Worm (Caenorhabditis elegans) whole organism, late embryonic: ENCODE measurements around the gene F49E11.7.
A peak's percentile ranks its signal among the peaks of the same experiment; 100 is the strongest.

Experiments
- C08G9.2 ChIP-seq: sonication (generic microtip); optimal IDR thresholded peaks from 2 replicates; lab custom pipeline; 2016; ENCODE audit warnings: mild to moderate bottlenecking, missing genetic modification characterization, moderate library complexity, missing compliant biosample characterization
- C38D4.7 ChIP-seq: fragments of 200-800 bp; sonication (Bioruptor generic); optimal IDR thresholded peaks from 2 replicates; lab custom pipeline; 2018; ENCODE audit warnings: mild to moderate bottlenecking, missing genetic modification characterization, moderate library complexity, missing compliant biosample characterization
- F13H6.1 ChIP-seq: sonication (generic microtip); optimal IDR thresholded peaks from 2 replicates; lab custom pipeline; 2016; ENCODE audit warnings: missing genetic modification characterization, missing compliant biosample characterization
- K02D7.2 ChIP-seq: sonication (generic microtip); optimal IDR thresholded peaks from 2 replicates; lab custom pipeline; 2017; ENCODE audit warnings: mild to moderate bottlenecking, missing genetic modification characterization, missing compliant biosample characterization
- T23F11.4 ChIP-seq: fragments of 200-800 bp; sonication (Bioruptor generic); optimal IDR thresholded peaks from 2 replicates; lab custom pipeline; 2018; ENCODE audit warnings: mild to moderate bottlenecking, missing genetic modification characterization, missing compliant biosample characterization
- Y22D7AL.16 ChIP-seq: sonication (generic microtip); optimal IDR thresholded peaks from 2 replicates; lab custom pipeline; 2016; ENCODE audit warnings: missing genetic modification characterization, missing compliant biosample characterization
- ahr-1 ChIP-seq: sonication (generic microtip); optimal IDR thresholded peaks from 2 replicates; lab custom pipeline; 2016; ENCODE audit warnings: missing genetic modification characterization, missing compliant biosample characterization
- ceh-14 ChIP-seq: sonication (generic microtip); optimal IDR thresholded peaks from 2 replicates; lab custom pipeline; 2016; ENCODE audit warnings: missing genotype, missing genetic modification characterization, missing compliant biosample characterization
- ceh-19 ChIP-seq: fragments of 200-800 bp; sonication (Bioruptor generic); optimal IDR thresholded peaks from 2 replicates; lab custom pipeline; 2018; ENCODE audit warnings: mild to moderate bottlenecking, missing genetic modification characterization, missing compliant biosample characterization
- ceh-2 ChIP-seq: sonication (generic microtip); optimal IDR thresholded peaks from 2 replicates; lab custom pipeline; 2016; ENCODE audit warnings: missing genotype, missing genetic modification characterization, missing compliant biosample characterization
- ceh-24 ChIP-seq: sonication (generic microtip); optimal IDR thresholded peaks from 2 replicates; lab custom pipeline; 2016; ENCODE audit warnings: mild to moderate bottlenecking, missing genetic modification characterization, missing compliant biosample characterization
- ceh-30 ChIP-seq: fragments of 150-350 bp; optimal IDR thresholded peaks from 2 replicates; lab custom pipeline; 2014; ENCODE audit warnings: missing biosample characterization, missing genetic modification characterization
- ceh-31 ChIP-seq: sonication (generic microtip); optimal IDR thresholded peaks from 2 replicates; lab custom pipeline; 2016; ENCODE audit warnings: missing genetic modification characterization, missing compliant biosample characterization
- ceh-45 ChIP-seq: fragments of 200-800 bp; sonication (Bioruptor generic); IDR thresholded peaks from 2 replicates; pipeline ENCODE4 v1.3.6; 2022; ENCODE audit warnings: missing genetic modification reagents, missing genetic modification characterization, missing compliant biosample characterization
- ceh-48 ChIP-seq: sonication (generic microtip); optimal IDR thresholded peaks from 2 replicates; lab custom pipeline; 2016; ENCODE audit warnings: missing genetic modification characterization, inconsistent platforms, missing compliant biosample characterization
- ceh-6 ChIP-seq: fragments of 200-800 bp; sonication (Bioruptor generic); optimal IDR thresholded peaks from 2 replicates; lab custom pipeline; 2018; ENCODE audit warnings: mild to moderate bottlenecking, missing genetic modification characterization, missing compliant biosample characterization
- ceh-9 ChIP-seq: sonication (generic microtip); optimal IDR thresholded peaks from 2 replicates; lab custom pipeline; 2016; ENCODE audit warnings: mild to moderate bottlenecking, missing genetic modification characterization, inconsistent platforms, missing compliant biosample characterization
- elt-2 ChIP-seq: sonication (generic microtip); optimal IDR thresholded peaks from 2 replicates; lab custom pipeline; 2016; ENCODE audit warnings: missing genetic modification reagents, missing genetic modification characterization, missing compliant biosample characterization
- elt-4 ChIP-seq: sonication (generic microtip); optimal IDR thresholded peaks from 2 replicates; lab custom pipeline; 2016; ENCODE audit warnings: missing genetic modification characterization, missing compliant biosample characterization
- eyg-1 ChIP-seq: sonication (generic microtip); optimal IDR thresholded peaks from 2 replicates; lab custom pipeline; 2016; ENCODE audit warnings: missing genotype, missing genetic modification characterization, missing compliant biosample characterization
- fax-1 ChIP-seq: sonication (generic microtip); optimal IDR thresholded peaks from 2 replicates; lab custom pipeline; 2016; ENCODE audit warnings: missing genotype, missing genetic modification characterization, missing compliant biosample characterization
- fkh-10 ChIP-seq: fragments of 150-350 bp; optimal IDR thresholded peaks from 2 replicates; lab custom pipeline; 2014; ENCODE audit warnings: missing biosample characterization, missing genetic modification reagents, missing genetic modification characterization
- gmeb-2 ChIP-seq: sonication (generic microtip); optimal IDR thresholded peaks from 2 replicates; lab custom pipeline; 2016; ENCODE audit warnings: missing genetic modification characterization, inconsistent platforms, missing compliant biosample characterization
- hlh-6 ChIP-seq: sonication (generic microtip); optimal IDR thresholded peaks from 2 replicates; lab custom pipeline; 2016; ENCODE audit warnings: missing genotype, missing genetic modification characterization, missing compliant biosample characterization
- hlh-8 ChIP-seq: sonication (generic microtip); optimal IDR thresholded peaks from 2 replicates; lab custom pipeline; 2016; ENCODE audit warnings: missing genotype, missing genetic modification characterization, missing compliant biosample characterization
- lin-11 ChIP-seq: fragments of 200-800 bp; sonication (Bioruptor generic); optimal IDR thresholded peaks from 2 replicates; lab custom pipeline; 2018; ENCODE audit warnings: mild to moderate bottlenecking, missing genetic modification characterization, missing compliant biosample characterization
- mec-3 ChIP-seq: sonication (generic microtip); optimal IDR thresholded peaks from 2 replicates; lab custom pipeline; 2016; ENCODE audit warnings: borderline replicate concordance, missing genetic modification characterization, missing compliant biosample characterization
- nfya-1 ChIP-seq: sonication (generic microtip); optimal IDR thresholded peaks from 2 replicates; lab custom pipeline; 2017; ENCODE audit warnings: missing genetic modification characterization, mild to moderate bottlenecking, missing compliant biosample characterization, antibody characterized with exemption, moderate library complexity
- nhr-11 ChIP-seq: fragments of 150-350 bp; optimal IDR thresholded peaks from 2 replicates; lab custom pipeline; 2014; ENCODE audit warnings: missing biosample characterization, missing genetic modification characterization
- odd-2 ChIP-seq: sonication (generic microtip); optimal IDR thresholded peaks from 2 replicates; lab custom pipeline; 2017; ENCODE audit warnings: antibody characterized with exemption, mild to moderate bottlenecking, missing genetic modification characterization, missing compliant biosample characterization
- pag-3 ChIP-seq: sonication (generic microtip); optimal IDR thresholded peaks from 2 replicates; lab custom pipeline; 2016; ENCODE audit warnings: missing compliant biosample characterization, missing genetic modification characterization, borderline replicate concordance
- pat-9 ChIP-seq: fragments of 200-800 bp; sonication (Bioruptor generic); optimal IDR thresholded peaks from 2 replicates; lab custom pipeline; 2018; ENCODE audit warnings: mild to moderate bottlenecking, missing genetic modification characterization, moderate library complexity, missing compliant biosample characterization
- pax-1 ChIP-seq: fragments of 150-350 bp; optimal IDR thresholded peaks from 2 replicates; lab custom pipeline; 2014; ENCODE audit warnings: missing biosample characterization, missing genetic modification characterization
- pqm-1 ChIP-seq: sonication (generic microtip); optimal IDR thresholded peaks from 2 replicates; lab custom pipeline; 2016; ENCODE audit warnings: missing genetic modification characterization, missing compliant biosample characterization
- sox-4 ChIP-seq: sonication (generic microtip); optimal IDR thresholded peaks from 2 replicates; lab custom pipeline; 2017; ENCODE audit warnings: mild to moderate bottlenecking, missing genetic modification characterization, inconsistent platforms, missing compliant biosample characterization
- tbx-2 ChIP-seq: sonication (generic microtip); optimal IDR thresholded peaks from 2 replicates; lab custom pipeline; 2016; ENCODE audit warnings: missing genetic modification characterization, missing compliant biosample characterization
- tbx-7 ChIP-seq: sonication (generic microtip); optimal IDR thresholded peaks from 2 replicates; lab custom pipeline; 2016; ENCODE audit warnings: missing genotype, missing genetic modification characterization, missing compliant biosample characterization
- ttx-3 ChIP-seq: sonication (generic microtip); optimal IDR thresholded peaks from 2 replicates; lab custom pipeline; 2016; ENCODE audit warnings: missing genetic modification reagents, missing genetic modification characterization, missing compliant biosample characterization
- unc-42 ChIP-seq: sonication (generic microtip); optimal IDR thresholded peaks from 2 replicates; lab custom pipeline; 2016; ENCODE audit warnings: missing genotype, missing genetic modification characterization, missing compliant biosample characterization
- unc-55 ChIP-seq: sonication (generic microtip); optimal IDR thresholded peaks from 2 replicates; lab custom pipeline; 2017; ENCODE audit warnings: missing biosample characterization, missing genetic modification reagents, missing genetic modification characterization
- unc-86 ChIP-seq: sonication (generic microtip); optimal IDR thresholded peaks from 2 replicates; lab custom pipeline; 2016; ENCODE audit warnings: missing genetic modification characterization, missing compliant biosample characterization
- ztf-16 ChIP-seq: sonication (generic microtip); optimal IDR thresholded peaks from 2 replicates; lab custom pipeline; 2017; ENCODE audit warnings: missing genetic modification characterization, missing compliant biosample characterization

Gene F49E11.7

DNA sequence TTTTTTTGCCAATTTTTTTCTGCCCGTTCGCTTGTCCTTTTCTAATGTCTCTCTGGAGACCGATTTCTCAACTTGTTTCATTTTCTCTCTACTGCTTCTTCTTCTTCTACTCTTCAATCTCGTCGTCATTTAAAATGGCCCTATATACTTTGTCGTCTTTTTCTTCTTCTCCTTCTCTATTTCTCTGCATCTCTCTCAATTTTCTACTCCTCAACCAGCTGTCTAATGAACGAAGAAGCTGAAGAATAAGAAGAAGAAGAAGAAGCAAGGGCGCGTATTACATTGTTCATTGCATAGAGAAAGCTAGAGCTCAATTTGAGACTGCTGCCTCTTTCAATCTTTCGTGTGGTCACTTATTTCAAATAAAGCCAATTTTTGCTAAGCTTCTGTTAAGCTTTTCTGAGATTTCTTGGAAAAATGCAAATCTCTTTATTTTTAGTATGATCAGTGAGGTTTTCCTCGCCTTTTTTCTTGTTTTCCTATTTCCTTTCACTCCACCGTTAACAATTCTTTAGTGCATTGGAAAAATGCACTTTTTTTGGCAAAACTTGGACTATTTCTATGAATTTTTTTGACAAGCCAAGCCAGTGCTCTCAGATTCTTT, 36.8 kb upstream of the F49E11.7 start:
- TF ChIP-seq ceh-19: peak; percentile 5
- no peak for TF ChIP-seq F13H6.1
- peak; percentile 35 for TF ChIP-seq tbx-2 (tag; lab: Kevin White, UChicago)
- TF ChIP-seq ahr-1 (tag; lab: Kevin White, UChicago): no peak
- TF ChIP-seq fkh-10 (GFP tag; lab: Kevin White, UChicago): no peak
- no peak for TF ChIP-seq ceh-45
- TF ChIP-seq nhr-11: no peak
- peak; percentile 79 for TF ChIP-seq unc-55
- no peak for TF ChIP-seq tbx-7 (tag; lab: Kevin White, UChicago)
- TF ChIP-seq K02D7.2 (tag; lab: Kevin White, UChicago): no peak
- peak; percentile 6 for TF ChIP-seq hlh-8 (tag; lab: Kevin White, UChicago)
- no peak for TF ChIP-seq odd-2 (tag; lab: Kevin White, UChicago)
- TF ChIP-seq ztf-16 (tag; lab: Kevin White, UChicago): no peak
- peak; percentile 56 for TF ChIP-seq unc-42
- TF ChIP-seq elt-2 (tag; lab: Kevin White, UChicago): no peak
- TF ChIP-seq pax-1 (tag; lab: Kevin White, UChicago): no peak
- TF ChIP-seq mec-3 (tag; lab: Kevin White, UChicago): no peak
- peak; percentile 27 for TF ChIP-seq ceh-31 (tag; lab: Kevin White, UChicago)
- no peak for TF ChIP-seq fax-1
- no peak for TF ChIP-seq ceh-9 (tag; lab: Kevin White, UChicago)
- no peak for TF ChIP-seq ceh-48
- TF ChIP-seq C38D4.7 (GFP tag; lab: Kevin White, UChicago): no peak
- TF ChIP-seq pqm-1: no peak
- no peak for TF ChIP-seq ttx-3 (tag; lab: Kevin White, UChicago)

DNA sequence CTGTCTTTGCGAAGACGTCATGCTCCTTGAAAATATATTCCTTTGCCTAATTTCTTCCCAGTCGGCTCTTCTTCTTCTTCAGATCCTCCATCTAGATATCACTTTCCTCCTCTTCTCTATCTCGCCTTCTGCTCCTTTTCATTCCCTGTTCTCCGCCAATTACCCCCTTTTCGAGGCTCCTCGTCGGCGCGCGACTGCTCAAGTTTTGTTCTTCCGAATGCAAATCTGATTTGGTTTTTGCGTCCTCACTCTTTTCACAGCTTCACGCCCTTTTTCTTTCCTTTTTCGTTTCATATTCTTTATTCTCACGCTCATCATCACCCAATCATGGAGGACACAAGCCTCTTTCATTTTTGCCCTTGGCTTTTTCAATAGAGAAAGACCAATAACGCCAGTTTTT, 35.8 kb upstream of the F49E11.7 start:
- TF ChIP-seq sox-4 (tag; lab: Kevin White, UChicago): peak; percentile 16
- TF ChIP-seq unc-42: peak; percentile 82
- TF ChIP-seq eyg-1 (tag; lab: Kevin White, UChicago): no peak
- TF ChIP-seq, all 69 proteins: peak for 2

ce11 chrIV:13021006-13021405, 31.7 kb upstream of the F49E11.7 start:
- TF ChIP-seq gmeb-2: no peak
- no peak for TF ChIP-seq nfya-1 (tag; lab: Kevin White, UChicago)
- no peak for TF ChIP-seq Y22D7AL.16
- no peak for TF ChIP-seq F13H6.1
- TF ChIP-seq tbx-2 (tag; lab: Kevin White, UChicago): no peak
- TF ChIP-seq pat-9 (tag; lab: Kevin White, UChicago): no peak
- TF ChIP-seq tbx-7 (tag; lab: Kevin White, UChicago): no peak
- no peak for TF ChIP-seq ceh-48
- no peak for TF ChIP-seq ceh-14
- TF ChIP-seq ceh-2: no peak
- TF ChIP-seq ceh-30 (tag; lab: Kevin White, UChicago): no peak
- TF ChIP-seq eyg-1 (tag; lab: Kevin White, UChicago): no peak
- TF ChIP-seq ceh-6 (GFP tag; lab: Kevin White, UChicago): no peak

- no peak for TF ChIP-seq lin-11
- TF ChIP-seq hlh-8 (tag; lab: Kevin White, UChicago): no peak
- TF ChIP-seq nfya-1 (tag; lab: Kevin White, UChicago): no peak
- TF ChIP-seq eyg-1 (tag; lab: Kevin White, UChicago): no peak
- TF ChIP-seq ztf-16 (tag; lab: Kevin White, UChicago): no peak
- TF ChIP-seq C38D4.7 (GFP tag; lab: Kevin White, UChicago): no peak
- TF ChIP-seq fax-1: peak; percentile 57
- TF ChIP-seq unc-86 (tag; lab: Kevin White, UChicago): no peak
- peak; percentile 36 for TF ChIP-seq C08G9.2 (tag; lab: Kevin White, UChicago)
- TF ChIP-seq elt-4 (tag; lab: Kevin White, UChicago): peak; percentile 55
- no peak for TF ChIP-seq ceh-31 (tag; lab: Kevin White, UChicago)
- TF ChIP-seq tbx-2 (tag; lab: Kevin White, UChicago): peak; percentile 21
- TF ChIP-seq gmeb-2: no peak
- TF ChIP-seq hlh-6: peak; percentile 54
- TF ChIP-seq ceh-24 (tag; lab: Kevin White, UChicago): no peak
- no peak for TF ChIP-seq T23F11.4 (GFP tag; lab: Kevin White, UChicago)
- TF ChIP-seq pag-3: no peak
These were observed 29.8 kb upstream of the F49E11.7 start for ce11 chrIV:13022892-13023291.
